Worm (Caenorhabditis elegans) whole organism, L4 larva: ENCODE data around the gene C56E6.4.

Experiments
- F37D6.2 ChIP-seq: sonication (generic microtip); optimal IDR thresholded peaks from 2 replicates; lab custom pipeline; 2016; ENCODE audit warnings: mild to moderate bottlenecking, missing genetic modification characterization, missing compliant biosample characterization
- F49E8.2 ChIP-seq: sonication (generic microtip); optimal IDR thresholded peaks from 2 replicates; lab custom pipeline; 2016; ENCODE audit warnings: missing compliant biosample characterization, mild to moderate bottlenecking, missing genetic modification characterization, borderline replicate concordance
- R02D3.7 ChIP-seq: fragments of 150-350 bp; sonication (generic microtip); optimal IDR thresholded peaks from 3 replicates; lab custom pipeline; 2014; ENCODE audit warnings: missing biosample characterization, missing genetic modification characterization
- Y5F2A.4 ChIP-seq: fragments of 200-800 bp; sonication (Bioruptor generic); optimal IDR thresholded peaks from 2 replicates; lab custom pipeline; 2018; ENCODE audit warnings: mild to moderate bottlenecking, missing genetic modification characterization, missing compliant biosample characterization
- Y75B8A.6 ChIP-seq: fragments of 200-800 bp; sonication (Bioruptor generic); IDR thresholded peaks from 2 replicates; pipeline ENCODE4 v1.3.6; 2022; ENCODE audit warnings: missing genetic modification reagents, missing genetic modification characterization, missing compliant biosample characterization
- ZK337.2 ChIP-seq: fragments of 200-800 bp; sonication (Bioruptor generic); IDR thresholded peaks from 2 replicates; pipeline ENCODE4 v1.3.6; 2022; ENCODE audit warnings: missing genetic modification reagents, missing genetic modification characterization, missing compliant biosample characterization
- ZK546.5 ChIP-seq, 2 experiments: sonication (generic microtip); optimal IDR thresholded peaks; 2 replicates each; lab custom pipeline; 2017; ENCODE audit warnings: missing biosample characterization in 2 of 2, missing genetic modification characterization in 2 of 2
- arid-1 ChIP-seq: fragments of 200-800 bp; sonication (Bioruptor generic); conservative IDR thresholded peaks from 2 replicates; pipeline ENCODE4 v1.3.6; 2022; ENCODE audit warnings: missing genetic modification reagents, missing genetic modification characterization, missing compliant biosample characterization
- attf-4 ChIP-seq: sonication (generic microtip); optimal IDR thresholded peaks from 3 replicates; lab custom pipeline; 2017; ENCODE audit warnings: missing biosample characterization, missing genetic modification characterization
- ceh-20 ChIP-seq: fragments of 200-800 bp; sonication (Bioruptor generic); IDR thresholded peaks from 2 replicates; pipeline ENCODE4 v1.3.6; 2022; ENCODE audit warnings: missing genetic modification reagents, missing genetic modification characterization, missing compliant biosample characterization
- ceh-32 ChIP-seq: sonication (generic microtip); optimal IDR thresholded peaks from 2 replicates; lab custom pipeline; 2016; ENCODE audit warnings: mild to moderate bottlenecking, missing genetic modification characterization, missing compliant biosample characterization; ENCODE audit not compliant: poor library complexity
- ceh-44 ChIP-seq: fragments of 200-800 bp; sonication (Bioruptor generic); IDR thresholded peaks from 2 replicates; pipeline ENCODE4 v1.3.6; 2022; ENCODE audit warnings: missing genetic modification reagents, missing genetic modification characterization, missing compliant biosample characterization
- cey-2 ChIP-seq: sonication (generic microtip); optimal IDR thresholded peaks from 3 replicates; lab custom pipeline; 2017; ENCODE audit warnings: missing genetic modification characterization, mild to moderate bottlenecking, missing compliant biosample characterization, antibody characterized with exemption, borderline replicate concordance; ENCODE audit not compliant: insufficient read depth
- ctbp-1 ChIP-seq: fragments of 200-800 bp; sonication (Bioruptor generic); IDR thresholded peaks from 2 replicates; pipeline ENCODE4 v1.3.6; 2022; ENCODE audit warnings: missing genetic modification reagents, missing genetic modification characterization, missing compliant biosample characterization
- daf-8 ChIP-seq: fragments of 200-800 bp; sonication (Bioruptor generic); IDR thresholded peaks from 2 replicates; pipeline ENCODE4 v1.3.6; 2022; ENCODE audit warnings: missing genetic modification characterization, missing compliant biosample characterization
- dmd-6 ChIP-seq: fragments of 200-800 bp; sonication (Bioruptor generic); IDR thresholded peaks from 2 replicates; pipeline ENCODE4 v1.3.6; 2022; ENCODE audit warnings: missing genetic modification reagents, missing genetic modification characterization, missing compliant biosample characterization
- dmd-8 ChIP-seq: fragments of 200-800 bp; sonication (Bioruptor generic); IDR thresholded peaks from 2 replicates; pipeline ENCODE4 v1.3.6; 2022; ENCODE audit warnings: missing genetic modification characterization, missing compliant biosample characterization
- dpl-1 ChIP-seq: fragments of 150-350 bp; optimal IDR thresholded peaks from 2 replicates; lab custom pipeline; 2014; ENCODE audit warnings: missing biosample characterization, missing genetic modification reagents, missing genetic modification characterization
- egl-43 ChIP-seq: fragments of 200-800 bp; sonication (Bioruptor generic); IDR thresholded peaks from 2 replicates; pipeline ENCODE4 v1.3.6; 2022; ENCODE audit warnings: missing genetic modification reagents, missing genetic modification characterization, missing compliant biosample characterization
- fos-1 ChIP-seq: fragments of 150-350 bp; optimal IDR thresholded peaks from 2 replicates; lab custom pipeline; 2014; ENCODE audit warnings: missing biosample characterization, missing genetic modification characterization
- gei-8 ChIP-seq: fragments of 200-800 bp; sonication (Bioruptor generic); optimal IDR thresholded peaks from 2 replicates; lab custom pipeline; 2018; ENCODE audit warnings: mild to moderate bottlenecking, missing genetic modification characterization, missing compliant biosample characterization
- hif-1 ChIP-seq, 2 experiments: sonication (generic microtip); optimal IDR thresholded peaks; 2 replicates each; lab custom pipeline; 2016 to 2017; ENCODE audit warnings: missing compliant biosample characterization in 2 of 2, missing genetic modification characterization in 2 of 2, missing genetic modification reagents in 2 of 2, missing genotype in 2 of 2, mild to moderate bottlenecking in 1 of 2
- hlh-30 ChIP-seq: sonication (generic microtip); optimal IDR thresholded peaks from 2 replicates; lab custom pipeline; 2017; ENCODE audit warnings: antibody characterized with exemption, mild to moderate bottlenecking, missing genetic modification characterization, missing compliant biosample characterization; ENCODE audit not compliant: insufficient read depth
- lin-1 ChIP-seq: fragments of 200-800 bp; sonication (Bioruptor generic); IDR thresholded peaks from 2 replicates; pipeline ENCODE4 v1.3.6; 2022; ENCODE audit warnings: missing genetic modification reagents, missing genetic modification characterization, missing compliant biosample characterization
- lin-13 ChIP-seq: fragments of 150-350 bp; optimal IDR thresholded peaks from 2 replicates; lab custom pipeline; 2014; ENCODE audit warnings: missing biosample characterization, missing genetic modification reagents, missing genetic modification characterization
- lin-29 ChIP-seq: fragments of 200-800 bp; sonication (Bioruptor generic); IDR thresholded peaks from 2 replicates; pipeline ENCODE4 v1.3.6; 2022; ENCODE audit warnings: missing genetic modification reagents, missing genetic modification characterization, missing compliant biosample characterization
- lin-38 ChIP-seq: fragments of 200-800 bp; sonication (Bioruptor generic); IDR thresholded peaks from 2 replicates; pipeline ENCODE4 v1.3.6; 2022; ENCODE audit warnings: missing genetic modification reagents, missing genetic modification characterization, missing compliant biosample characterization
- lin-39 ChIP-seq: fragments of 150-350 bp; optimal IDR thresholded peaks from 2 replicates; lab custom pipeline; 2014; ENCODE audit warnings: missing biosample characterization, missing genetic modification reagents, missing genetic modification characterization
- lsy-2 ChIP-seq, 2 experiments: fragments of 150-350 bp in 1 of 2; sonication (generic microtip) in 1 of 2; optimal IDR thresholded peaks; 2 replicates each; lab custom pipeline; 2014 to 2017; ENCODE audit warnings: missing biosample characterization in 2 of 2, missing genetic modification characterization in 2 of 2
- madf-5 ChIP-seq, 2 experiments: fragments of 200-800 bp; sonication (Bioruptor generic); IDR thresholded peaks; 2 replicates each; pipeline ENCODE4 v1.3.6; 2022; ENCODE audit warnings: missing compliant biosample characterization in 2 of 2, missing genetic modification characterization in 2 of 2
- madf-9 ChIP-seq: fragments of 200-800 bp; sonication (Bioruptor generic); conservative IDR thresholded peaks from 2 replicates; pipeline ENCODE4 v1.3.6; 2022; ENCODE audit warnings: missing genetic modification reagents, missing genetic modification characterization, missing compliant biosample characterization
- mdt-29 ChIP-seq: fragments of 200-800 bp; sonication (Bioruptor generic); IDR thresholded peaks from 2 replicates; pipeline ENCODE4 v1.3.6; 2022; ENCODE audit warnings: missing genetic modification reagents, missing genetic modification characterization, missing compliant biosample characterization
- nhr-11 ChIP-seq: fragments of 150-350 bp; optimal IDR thresholded peaks from 2 replicates; lab custom pipeline; 2014; ENCODE audit warnings: missing biosample characterization, missing genetic modification characterization
- nhr-111 ChIP-seq: fragments of 200-800 bp; sonication (Bioruptor generic); optimal IDR thresholded peaks from 2 replicates; lab custom pipeline; 2018; ENCODE audit warnings: mild to moderate bottlenecking, missing genetic modification characterization, missing compliant biosample characterization
- nhr-237 ChIP-seq: sonication (generic microtip); optimal IDR thresholded peaks from 2 replicates; lab custom pipeline; 2017; ENCODE audit warnings: missing biosample characterization, missing genetic modification characterization
- nhr-25 ChIP-seq: sonication (generic microtip); optimal IDR thresholded peaks from 2 replicates; lab custom pipeline; 2017; ENCODE audit warnings: missing genetic modification characterization, mild to moderate bottlenecking, missing compliant biosample characterization, antibody characterized with exemption, moderate library complexity, borderline replicate concordance; ENCODE audit not compliant: insufficient read depth
- nhr-28 ChIP-seq: fragments of 150-350 bp; optimal IDR thresholded peaks from 2 replicates; lab custom pipeline; 2014; ENCODE audit warnings: missing biosample characterization, missing genetic modification characterization
- nhr-41 ChIP-seq: fragments of 200-800 bp; sonication (Bioruptor generic); IDR thresholded peaks from 2 replicates; pipeline ENCODE4 v1.3.6; 2022; ENCODE audit warnings: missing genetic modification reagents, missing genetic modification characterization, missing compliant biosample characterization
- nhr-48 ChIP-seq: sonication (generic microtip); optimal IDR thresholded peaks from 2 replicates; lab custom pipeline; 2016; ENCODE audit warnings: mild to moderate bottlenecking, missing genetic modification characterization, missing compliant biosample characterization
- nhr-76 ChIP-seq: fragments of 150-350 bp; optimal IDR thresholded peaks from 2 replicates; lab custom pipeline; 2014; ENCODE audit warnings: missing biosample characterization, missing genetic modification characterization
- pha-4 ChIP-seq, 2 experiments: fragments of 150-350 bp in 1 of 2; fragments of 200-800 bp in 1 of 2; sonication (Bioruptor generic) in 1 of 2; IDR thresholded peaks in 1 of 2; optimal IDR thresholded peaks in 1 of 2; 2 replicates each; pipeline versions ENCODE4 v1.3.6 to Lab custom; 2014 to 2022; ENCODE audit warnings: missing genetic modification characterization in 2 of 2, missing genetic modification reagents in 2 of 2, missing biosample characterization in 1 of 2, missing compliant biosample characterization in 1 of 2
- php-3 ChIP-seq: fragments of 200-800 bp; sonication (Bioruptor generic); IDR thresholded peaks from 2 replicates; pipeline ENCODE4 v1.3.6; 2022; ENCODE audit warnings: missing genetic modification reagents, missing genetic modification characterization, missing compliant biosample characterization
- pqm-1 ChIP-seq: sonication (generic microtip); optimal IDR thresholded peaks from 2 replicates; lab custom pipeline; 2017; ENCODE audit warnings: missing biosample characterization, missing genetic modification characterization
- spr-3 ChIP-seq: fragments of 200-800 bp; sonication (Bioruptor generic); optimal IDR thresholded peaks from 2 replicates; lab custom pipeline; 2018; ENCODE audit warnings: mild to moderate bottlenecking, missing genetic modification characterization, missing compliant biosample characterization
- tag-97 ChIP-seq: fragments of 200-800 bp; sonication (Bioruptor generic); IDR thresholded peaks from 2 replicates; pipeline ENCODE4 v1.3.6; 2022; ENCODE audit warnings: missing genetic modification characterization, missing compliant biosample characterization
- tra-1 ChIP-seq: fragments of 200-800 bp; sonication (Bioruptor generic); IDR thresholded peaks from 2 replicates; pipeline ENCODE4 v1.3.6; 2022; ENCODE audit warnings: missing genetic modification reagents, missing genetic modification characterization, missing compliant biosample characterization
- vab-7 ChIP-seq: fragments of 200-800 bp; sonication (Bioruptor generic); IDR thresholded peaks from 2 replicates; pipeline ENCODE4 v1.3.6; 2022; ENCODE audit warnings: missing genetic modification reagents, missing genetic modification characterization, missing compliant biosample characterization
- zag-1 ChIP-seq: fragments of 150-350 bp; optimal IDR thresholded peaks from 2 replicates; lab custom pipeline; 2014; ENCODE audit warnings: missing biosample characterization, missing genetic modification characterization

The C56E6.4 gene

DNA sequence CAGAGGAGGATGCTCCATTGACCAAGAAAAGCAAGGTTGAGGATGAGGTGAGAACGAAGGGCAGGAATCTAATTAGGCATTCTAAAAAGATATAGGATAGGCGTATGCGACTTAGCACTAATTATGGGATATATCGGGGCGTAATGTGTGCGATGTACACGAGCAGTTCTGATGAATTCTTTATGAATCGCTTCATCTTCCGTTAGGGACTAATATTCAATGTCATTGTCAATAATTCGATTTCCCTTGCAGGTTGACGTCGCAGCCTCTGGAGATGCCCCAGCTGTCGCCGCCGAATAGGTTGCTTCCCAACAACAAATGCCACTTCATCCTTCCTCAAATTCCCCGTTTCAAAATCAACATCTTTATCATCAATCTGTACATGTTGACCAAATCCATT is 35.4 kb downstream of the C56E6.4 start:
- TF ChIP-seq F49E8.2 (tag; lab: Kevin White, UChicago) (no peak), lsy-2 (tag; optimal IDR thresholded peaks at IDR 0.05; lab: Kevin White, UChicago) (no peak), lin-29 (GFP tag; lab: Robert Waterston, UW) (no peak), lin-13 (GFP tag; lab: Kevin White, UChicago) (no peak), attf-4 (tag; lab: Kevin White, UChicago) (no peak), lin-38 (GFP tag; lab: Robert Waterston, UW) (no peak), tra-1 (GFP tag; lab: Robert Waterston, UW) (no peak), F37D6.2 (no peak), pha-4 (GFP tag; IDR thresholded peaks at IDR 0.05; lab: Robert Waterston, UW) (no peak), pha-4 (tag; optimal IDR thresholded peaks at IDR 0.05; lab: Kevin White, UChicago) (no peak), madf-5 (GFP tag; IDR thresholded peaks at IDR 0.05; lab: Robert Waterston, UW) (no peak), gei-8 (GFP tag; lab: Kevin White, UChicago) (no peak), daf-8 (GFP tag; lab: Robert Waterston, UW) (no peak), nhr-25 (tag; lab: Kevin White, UChicago) (no peak), fos-1 (no peak), hlh-30 (no peak), arid-1 (GFP tag; lab: Robert Waterston, UW) (no peak), Y75B8A.6 (GFP tag; lab: Robert Waterston, UW) (no peak), vab-7 (GFP tag; lab: Robert Waterston, UW) (no peak), mdt-29 (GFP tag; lab: Robert Waterston, UW) (no peak)
- TF ChIP-seq, all 104 proteins: peak for 0

DNA sequence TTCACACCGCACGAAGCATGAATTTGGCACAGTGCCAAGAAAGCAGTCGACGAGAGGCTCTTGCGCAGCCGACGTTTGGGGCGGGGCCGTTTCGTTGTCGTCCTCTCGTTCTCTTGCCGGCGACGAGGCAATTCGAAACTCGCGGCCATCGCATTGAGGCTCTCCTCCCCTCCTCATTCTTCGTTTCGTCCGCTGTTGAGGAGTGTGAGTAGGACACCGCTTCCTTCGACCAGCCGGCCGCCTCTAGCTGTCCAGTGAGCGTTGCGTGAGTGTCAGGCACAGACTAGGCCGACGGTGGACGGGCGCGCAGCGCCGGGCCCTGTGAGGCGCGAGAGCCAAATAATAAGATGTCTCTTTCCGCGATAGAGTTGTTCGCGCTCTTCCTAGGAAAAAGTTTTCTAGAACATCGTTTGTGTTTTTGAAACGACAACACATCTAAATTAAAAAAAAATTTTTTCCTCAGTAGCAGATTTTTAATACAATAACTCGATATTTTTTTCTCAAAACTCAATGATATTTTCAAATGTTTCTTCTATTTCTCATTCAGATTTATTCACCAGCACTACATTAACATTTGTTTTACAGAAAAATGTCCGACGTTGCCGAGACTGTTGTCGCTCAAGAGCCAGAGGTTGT is 36.6 kb downstream of the C56E6.4 start, which contains the start of the genes T28D9.11 and T28D9.1:
Gene T28D9.11, minus strand, starts transcription at position 177 of the 636 bp plus-strand sequence.
Gene T28D9.1, plus strand, starts transcription at position 586 of the 636 bp plus-strand sequence.
- peak; percentile 8 for TF ChIP-seq nhr-48 (tag; lab: Kevin White, UChicago)
- TF ChIP-seq nhr-28 (tag; lab: Kevin White, UChicago), result no peak
- peak; percentile 44 for TF ChIP-seq dpl-1
- TF ChIP-seq hif-1 (tag; optimal IDR thresholded peaks at IDR 0.05; lab: Kevin White, UChicago), result peak in 1 of 2 experiments; percentile 58
- 0 out of 2 replicates have a peak, but pooled peaks have one; percentile 36 for TF ChIP-seq php-3 (GFP tag; lab: Robert Waterston, UW)
- TF ChIP-seq nhr-237 (tag; lab: Kevin White, UChicago), result no peak
- TF ChIP-seq vab-7 (GFP tag; lab: Robert Waterston, UW), result peak; percentile 41; the same call in 1 of the 2 replicates
- TF ChIP-seq ceh-20 (GFP tag; lab: Robert Waterston, UW), result peak; percentile 63
- no peak for TF ChIP-seq pqm-1 (tag; lab: Kevin White, UChicago)
- no peak for TF ChIP-seq cey-2 (tag; lab: Kevin White, UChicago)
- peak; percentile 28; the same call in 1 of the 2 replicates for TF ChIP-seq dmd-6 (GFP tag; lab: Robert Waterston, UW)
- TF ChIP-seq lin-1 (GFP tag; lab: Robert Waterston, UW), result no peak
- no peak for TF ChIP-seq nhr-41 (GFP tag; lab: Robert Waterston, UW)
- no peak for TF ChIP-seq pha-4 (GFP tag; IDR thresholded peaks at IDR 0.05; lab: Robert Waterston, UW)
- TF ChIP-seq pha-4 (tag; optimal IDR thresholded peaks at IDR 0.05; lab: Kevin White, UChicago), result no peak
- no peak for TF ChIP-seq ZK337.2 (GFP tag; lab: Robert Waterston, UW)
- TF ChIP-seq ceh-44 (GFP tag; lab: Robert Waterston, UW), result no peak
- TF ChIP-seq zag-1 (tag; lab: Kevin White, UChicago), result no peak
- peak; percentile 82 for TF ChIP-seq egl-43 (GFP tag; lab: Robert Waterston, UW)
- no peak for TF ChIP-seq ceh-32 (tag; lab: Kevin White, UChicago)
- no peak for TF ChIP-seq tag-97 (GFP tag; lab: Robert Waterston, UW)
- no peak for TF ChIP-seq spr-3
- no peak for TF ChIP-seq nhr-76 (tag; lab: Kevin White, UChicago)
- no peak for TF ChIP-seq Y5F2A.4 (GFP tag; lab: Kevin White, UChicago)
- no peak for TF ChIP-seq lin-39 (tag; lab: Kevin White, UChicago)
- TF ChIP-seq ZK546.5 (tag; optimal IDR thresholded peaks at IDR 0.05; lab: Kevin White, UChicago), result no peak
- TF ChIP-seq nhr-111 (GFP tag; lab: Kevin White, UChicago), result no peak
- no peak for TF ChIP-seq madf-9 (GFP tag; lab: Robert Waterston, UW)
- no peak for TF ChIP-seq R02D3.7 (tag; lab: Kevin White, UChicago)
- no peak for TF ChIP-seq dmd-8 (GFP tag; lab: Robert Waterston, UW)
- peak; percentile 49 for TF ChIP-seq nhr-11 (tag; lab: Kevin White, UChicago)
- peak; percentile 73 for TF ChIP-seq ctbp-1 (GFP tag; lab: Robert Waterston, UW)
